Fruit fly (Drosophila melanogaster): ENCODE measurements around the gene thoc7.

The thoc7 gene

DNA sequence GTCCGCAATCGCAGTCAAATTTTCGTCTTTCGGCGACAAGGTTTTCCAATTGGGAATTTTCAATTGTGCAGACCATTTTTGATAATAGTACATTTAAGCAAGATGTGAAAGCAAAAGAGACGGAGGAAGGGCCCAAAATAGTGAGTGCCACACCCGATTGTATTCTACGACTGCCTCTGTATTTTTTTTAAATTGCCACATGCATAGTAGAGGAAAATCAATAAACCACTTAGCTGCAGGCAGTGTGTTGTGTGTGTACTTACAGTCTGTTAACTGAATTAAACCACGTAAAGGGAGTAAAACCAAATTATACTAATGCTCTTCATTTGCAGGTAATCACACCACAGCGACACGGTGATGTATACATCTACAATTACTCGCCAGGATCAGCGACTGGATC lies 40.8 kb downstream of the thoc7 start:
- no peak for TF ChIP-seq cic (GFP tag; optimal IDR thresholded peaks at IDR 0.05)
- TF ChIP-seq CG11617 (GFP tag; optimal IDR thresholded peaks at IDR 0.05), result no peak
- no peak for TF ChIP-seq cnc (optimal IDR thresholded peaks at IDR 0.05)
- no peak for TF ChIP-seq CG33017 (tag; optimal IDR thresholded peaks at IDR 0.05)
- no peak for TF ChIP-seq Clk (GFP tag; optimal IDR thresholded peaks at IDR 0.05)
- no peak for TF ChIP-seq pad (GFP tag; optimal IDR thresholded peaks at IDR 0.05)

DNA sequence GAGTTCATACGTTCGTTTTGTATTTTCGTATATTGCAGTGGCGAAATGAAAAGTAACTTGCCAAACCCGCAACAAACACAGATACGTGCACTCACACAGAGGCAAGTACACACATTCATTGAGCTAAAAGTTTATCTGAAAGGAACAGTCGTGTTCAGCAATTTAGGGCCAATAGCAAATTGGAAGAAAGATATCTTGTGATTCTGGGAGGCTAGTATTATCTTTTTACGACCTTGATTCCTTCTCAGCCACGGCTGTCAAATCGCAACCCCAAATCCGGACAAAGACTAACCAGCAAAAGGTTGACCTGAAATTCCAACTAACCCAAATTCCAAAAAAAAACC lies 45.7 kb downstream of the thoc7 start:
- TF ChIP-seq CG12768 (GFP tag; optimal IDR thresholded peaks at IDR 0.05) (no peak), bab1 (GFP tag; optimal IDR thresholded peaks at IDR 0.05) (no peak), cnc (optimal IDR thresholded peaks at IDR 0.05) (no peak), ovo (GFP tag; optimal IDR thresholded peaks at IDR 0.05) (no peak), tj (GFP tag; optimal IDR thresholded peaks at IDR 0.05) (no peak), CG33017 (tag; optimal IDR thresholded peaks at IDR 0.05) (no peak), CG7101 (tag; optimal IDR thresholded peaks at IDR 0.05) (no peak), kay (GFP tag; ENCODE audit: borderline replicate concordance) (no peak), Clk (GFP tag; optimal IDR thresholded peaks at IDR 0.05) (no peak), Crg-1 (GFP tag; optimal IDR thresholded peaks at IDR 0.05) (no peak), CG11617 (GFP tag; optimal IDR thresholded peaks at IDR 0.05) (no peak)

DNA sequence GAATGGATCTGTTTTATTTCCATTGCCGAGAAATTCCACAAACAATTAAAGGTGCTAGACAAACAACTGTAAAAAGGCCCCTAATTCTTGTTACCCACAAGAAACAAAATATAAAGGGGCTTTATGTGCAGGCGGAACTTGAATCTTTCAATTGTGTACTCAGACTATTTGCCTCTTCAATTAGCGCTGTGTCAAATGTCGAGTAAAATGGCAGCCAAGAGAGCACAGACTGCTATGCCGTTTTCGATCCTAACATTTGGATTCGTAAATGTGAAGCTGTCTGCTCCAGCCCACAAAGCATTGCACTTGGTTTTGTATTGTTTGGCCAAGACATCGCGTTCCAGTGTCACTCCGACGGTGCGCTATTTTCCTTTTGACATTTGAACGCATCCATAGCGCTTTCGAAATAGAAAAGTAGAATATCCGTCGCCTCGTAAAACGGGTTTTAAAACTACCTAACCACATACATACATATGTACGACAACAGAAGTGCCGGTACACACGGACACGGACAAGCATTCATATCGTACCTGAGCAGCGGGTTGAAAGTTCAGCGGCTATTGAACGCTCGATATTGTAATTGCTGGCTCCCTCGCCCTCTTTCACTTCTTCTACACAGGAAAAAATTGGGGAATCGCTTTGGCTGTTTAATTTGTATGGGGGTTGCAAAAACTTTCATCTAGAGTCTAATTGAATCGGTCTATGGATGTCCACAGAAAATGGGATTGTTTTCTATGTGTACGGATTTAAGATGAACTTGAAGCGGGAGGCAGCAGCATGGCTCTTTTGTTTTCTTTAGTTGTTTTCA lies 46.3 kb downstream of the thoc7 start:
- TF ChIP-seq CG14711 (tag; optimal IDR thresholded peaks at IDR 0.05) (no peak), CG12768 (GFP tag; optimal IDR thresholded peaks at IDR 0.05) (peak; percentile 17), CG7101 (tag; optimal IDR thresholded peaks at IDR 0.05) (peak; percentile 11), bab1 (GFP tag; optimal IDR thresholded peaks at IDR 0.05) (no peak), Clk (GFP tag; optimal IDR thresholded peaks at IDR 0.05) (no peak), cic (GFP tag; optimal IDR thresholded peaks at IDR 0.05) (no peak), CG33017 (tag; optimal IDR thresholded peaks at IDR 0.05) (peak; percentile 6), Hr96 (GFP tag; optimal IDR thresholded peaks at IDR 0.05) (no peak), Mnt (GFP tag; optimal IDR thresholded peaks at IDR 0.05) (no peak)

DNA sequence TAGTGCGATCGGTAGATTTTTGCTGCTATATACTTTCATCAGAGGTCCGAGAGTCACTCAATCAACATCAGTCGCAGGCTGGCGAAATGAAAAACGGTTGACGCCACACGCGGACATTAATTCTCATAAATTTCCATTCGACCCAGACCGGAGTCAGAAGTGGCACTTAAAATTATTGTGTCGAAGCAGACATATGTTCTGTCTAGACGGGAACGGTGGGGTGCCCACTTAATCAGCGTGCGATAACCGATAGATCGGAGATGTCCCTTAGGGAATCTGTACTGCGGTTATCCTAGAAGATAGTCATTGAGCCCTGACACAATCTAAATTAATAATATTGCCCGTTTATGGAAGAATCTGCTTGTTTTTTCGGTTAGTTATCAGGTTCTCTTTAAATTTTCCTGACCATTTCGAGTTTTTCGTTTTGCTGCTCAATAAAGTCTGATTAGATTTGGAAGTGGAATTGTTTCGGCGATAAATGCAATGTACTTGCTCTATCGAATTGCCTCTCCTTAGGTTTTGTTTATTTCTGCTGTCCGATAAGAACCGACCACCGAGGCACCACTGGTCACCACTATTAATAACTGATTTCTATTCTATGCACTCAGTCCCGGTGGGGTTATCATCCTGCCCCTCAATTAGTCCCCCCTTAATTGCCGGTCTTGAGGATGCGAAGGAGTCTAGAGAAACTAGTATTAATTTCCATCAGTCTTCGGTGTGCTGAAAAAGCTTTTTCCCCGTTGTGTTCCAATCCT lies 50.5 kb downstream of the thoc7 start:
- TF ChIP-seq CG11617 (GFP tag; optimal IDR thresholded peaks at IDR 0.05), result no peak
- no peak for TF ChIP-seq CG14711 (tag; optimal IDR thresholded peaks at IDR 0.05)
- no peak for TF ChIP-seq pad (GFP tag; optimal IDR thresholded peaks at IDR 0.05)
- no peak for TF ChIP-seq CG5204 (GFP tag; optimal IDR thresholded peaks at IDR 0.05)
- TF ChIP-seq Crg-1 (GFP tag; optimal IDR thresholded peaks at IDR 0.05), result no peak
- TF ChIP-seq kay (GFP tag; ENCODE audit: borderline replicate concordance), result no peak
- TF ChIP-seq CG1620 (GFP tag; optimal IDR thresholded peaks at IDR 0.05), result no peak
- no peak for TF ChIP-seq CG7101 (tag; optimal IDR thresholded peaks at IDR 0.05)
